Fruit fly (Drosophila melanogaster) whole organism, prepupa: ENCODE results near the gene gskt.

ENCODE experiments used
- CG10631 ChIP-seq: fragments of 200-800 bp; sonication (Bioruptor generic); optimal IDR thresholded peaks from 2 replicates; lab custom pipeline; 2016; ENCODE audit warnings: missing biosample characterization, missing genetic modification characterization
- CG11762 ChIP-seq: fragments of 200-800 bp; sonication (Bioruptor generic); optimal IDR thresholded peaks from 3 replicates; lab custom pipeline; 2016; ENCODE audit warnings: missing biosample characterization, missing genetic modification characterization; ENCODE audit not compliant: insufficient read depth
- CG1621 ChIP-seq: fragments of 200-800 bp; sonication (Bioruptor generic); optimal IDR thresholded peaks from 3 replicates; lab custom pipeline; 2018; ENCODE audit warnings: missing biosample characterization, mild to moderate bottlenecking, missing genetic modification characterization
- CG6854 ChIP-seq: fragments of 200-800 bp; sonication (Bioruptor generic); optimal IDR thresholded peaks from 2 replicates; lab custom pipeline; 2017; ENCODE audit warnings: missing biosample characterization, mild to moderate bottlenecking, missing genetic modification characterization
- Eip78C ChIP-seq: fragments of 200-800 bp; sonication (Bioruptor generic); peaks from one replicate; lab custom pipeline; 2016; ENCODE audit warnings: missing biosample characterization, missing genetic modification characterization
- Eip93F ChIP-seq: fragments of 200-800 bp; sonication (Bioruptor generic); optimal IDR thresholded peaks from 2 replicates; lab custom pipeline; 2016; ENCODE audit warnings: missing biosample characterization, mild to moderate bottlenecking, missing genetic modification characterization

DNA sequence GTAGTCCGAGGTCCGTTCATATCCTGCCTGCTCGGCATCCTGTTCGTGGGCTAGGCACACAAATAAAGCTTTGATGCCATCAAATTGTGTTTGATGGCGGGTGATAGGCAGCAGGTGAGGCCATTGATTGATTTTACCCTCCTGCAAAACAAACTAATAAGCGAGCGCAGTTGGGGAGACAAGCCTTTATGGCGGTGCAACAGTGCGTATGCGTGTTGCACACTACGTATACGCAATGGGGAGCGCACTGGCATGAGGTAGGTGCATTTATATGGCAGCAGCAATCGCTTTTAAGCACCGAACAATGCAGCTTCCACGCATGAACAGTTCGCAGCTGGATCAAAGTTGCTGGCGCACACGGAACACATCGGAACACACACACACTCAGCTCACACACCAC is 8.3 kb downstream of the gskt start:
- TF ChIP-seq CG1621 (tag; lab: Kevin White, UChicago) (no peak), CG10631 (GFP tag; lab: Kevin White, UChicago) (no peak), CG6854 (GFP tag; lab: Kevin White, UChicago) (no peak), CG11762 (GFP tag; lab: Kevin White, UChicago) (no peak), Eip78C (GFP tag; lab: Kevin White, UChicago) (no peak), Eip93F (GFP tag; lab: Kevin White, UChicago) (no peak)
